Worm (Caenorhabditis elegans): Measurements from ENCODE around the gene hlh-31.

- TF ChIP-seq unc-39 (tag; optimal IDR thresholded peaks at IDR 0.05) (no peak), jun-1 (tag; optimal IDR thresholded peaks at IDR 0.05) (no peak), skn-1 (tag; optimal IDR thresholded peaks at IDR 0.05) (no peak)
These were observed 19.9 kb downstream of the hlh-31 start, which contains the start of gene F38C2.7 for ce11 chrIV:16277291-16277690.

Measured in whole organism, L3 larva.